Worm (Caenorhabditis elegans): Measurements from ENCODE around the gene F01F1.15.

- TF ChIP-seq nhr-90 (tag; optimal IDR thresholded peaks at IDR 0.05) (no peak), hlh-12 (tag; optimal IDR thresholded peaks at IDR 0.05) (no peak), Y67H2A.10 (GFP tag; conservative IDR thresholded peaks at IDR 0.05) (no peak)
Measured at ce11 chrIII:5839598-5839997, 29.7 kb downstream of the F01F1.15 start.

Data from whole organism, young adult.